Worm (Caenorhabditis elegans): ENCODE data around the gene F31D5.1.

The F31D5.1 gene

ce11 chrII:4237701-4238214 is 18.6 kb downstream of the F31D5.1 start, which contains the start of the genes fbxc-44 and C16A11.2 (continued):
- TF ChIP-seq mab-9 (GFP tag; IDR thresholded peaks at IDR 0.05) = no peak
- no peak for TF ChIP-seq ceh-90 (tag; optimal IDR thresholded peaks at IDR 0.05)
- TF ChIP-seq Y116A8C.19 (tag; optimal IDR thresholded peaks at IDR 0.05; ENCODE audit: borderline replicate concordance) = no peak
- TF ChIP-seq grh-1 (GFP tag; IDR thresholded peaks at IDR 0.05) = no peak
- no peak for TF ChIP-seq ceh-8 (GFP tag; optimal IDR thresholded peaks at IDR 0.05)
- TF ChIP-seq lir-3 (tag; optimal IDR thresholded peaks at IDR 0.05; ENCODE audit: poor library complexity) = no peak
- TF ChIP-seq efl-1 (optimal IDR thresholded peaks at IDR 0.05) = peak; percentile 31 to 59
- TF ChIP-seq efl-1 (GFP tag; optimal IDR thresholded peaks at IDR 0.05 in 1 of 2) = peak; percentile 20 to 94
- no peak for TF ChIP-seq ceh-63 (GFP tag; optimal IDR thresholded peaks at IDR 0.05)
- TF ChIP-seq ets-5 (GFP tag; IDR thresholded peaks at IDR 0.05) = no peak
- TF ChIP-seq snu-23 (GFP tag; optimal IDR thresholded peaks at IDR 0.05) = peak; percentile 56
- no peak for TF ChIP-seq jun-1 (tag; optimal IDR thresholded peaks at IDR 0.05)
- TF ChIP-seq egl-27 (tag; optimal IDR thresholded peaks at IDR 0.05) = no peak
- no peak for TF ChIP-seq nhr-12 (tag; optimal IDR thresholded peaks at IDR 0.05)
- TF ChIP-seq rnt-1 (tag; optimal IDR thresholded peaks at IDR 0.05) = no peak
- TF ChIP-seq ztf-11 (tag; optimal IDR thresholded peaks at IDR 0.05) = peak in 1 of 2 experiments; percentile 24
- no peak for TF ChIP-seq hlh-4 (tag; optimal IDR thresholded peaks at IDR 0.05)
- no peak for TF ChIP-seq mef-2 (tag; optimal IDR thresholded peaks at IDR 0.05)
- TF ChIP-seq unc-98 (GFP tag; IDR thresholded peaks at IDR 0.05) = no peak
- no peak for TF ChIP-seq unc-86 (tag; optimal IDR thresholded peaks at IDR 0.05)
- TF ChIP-seq lin-35 (GFP tag; optimal IDR thresholded peaks at IDR 0.05) = peak in 1 of 2 experiments; percentile 39
- no peak for TF ChIP-seq fkh-8 (tag; optimal IDR thresholded peaks at IDR 0.05)
- TF ChIP-seq C04F5.9 (tag; optimal IDR thresholded peaks at IDR 0.05) = no peak
- TF ChIP-seq nhr-20 (tag; optimal IDR thresholded peaks at IDR 0.05) = peak; percentile 34
- no peak for TF ChIP-seq fkh-10 (GFP tag; optimal IDR thresholded peaks at IDR 0.05)
- TF ChIP-seq hlh-17 (GFP tag; optimal IDR thresholded peaks at IDR 0.05; ENCODE audit: borderline replicate concordance) = no peak
- peak; percentile 33 for TF ChIP-seq C16A3.4 (tag; optimal IDR thresholded peaks at IDR 0.05)
- no peak for TF ChIP-seq lin-14 (GFP tag; optimal IDR thresholded peaks at IDR 0.05)
- no peak for TF ChIP-seq pag-3 (tag; optimal IDR thresholded peaks at IDR 0.05; ENCODE audit: borderline replicate concordance, insufficient read depth)
- TF ChIP-seq ztf-4 (tag; optimal IDR thresholded peaks at IDR 0.05) = no peak
- TF ChIP-seq vab-15 (tag; optimal IDR thresholded peaks at IDR 0.05) = no peak
- TF ChIP-seq irx-1 (tag; optimal IDR thresholded peaks at IDR 0.05) = no peak
- peak; percentile 30 for TF ChIP-seq egl-13 (tag; optimal IDR thresholded peaks at IDR 0.05)
- no peak for TF ChIP-seq pqm-1 (tag; optimal IDR thresholded peaks at IDR 0.05)
- no peak for TF ChIP-seq nhr-84 (tag; optimal IDR thresholded peaks at IDR 0.05)
- TF ChIP-seq C34B4.2 (tag; optimal IDR thresholded peaks at IDR 0.05) = no peak
- TF ChIP-seq lin-39 (tag; optimal IDR thresholded peaks at IDR 0.05) = no peak
- TF ChIP-seq nhr-47 (tag; optimal IDR thresholded peaks at IDR 0.05) = no peak
- no peak for TF ChIP-seq fkh-4 (tag; optimal IDR thresholded peaks at IDR 0.05; ENCODE audit: borderline replicate concordance)
- TF ChIP-seq snpc-4 (tag; optimal IDR thresholded peaks at IDR 0.05) = peak; percentile 41
- TF ChIP-seq sup-37 (GFP tag; optimal IDR thresholded peaks at IDR 0.05) = no peak
- no peak for TF ChIP-seq elt-3 (tag; optimal IDR thresholded peaks at IDR 0.05)
- no peak for TF ChIP-seq blmp-1 (tag; optimal IDR thresholded peaks at IDR 0.05)
- TF ChIP-seq sox-4 (tag; optimal IDR thresholded peaks at IDR 0.05) = no peak
- no peak for TF ChIP-seq fos-1 (tag; optimal IDR thresholded peaks at IDR 0.05)
- no peak for TF ChIP-seq ces-1 (GFP tag; optimal IDR thresholded peaks at IDR 0.05)
- TF ChIP-seq lin-15B (tag; optimal IDR thresholded peaks at IDR 0.05) = no peak
- TF ChIP-seq ceh-82 (tag; optimal IDR thresholded peaks at IDR 0.05) = peak in 2 of 3 experiments; percentile 11 to 13
- peak; percentile 46 for TF ChIP-seq nhr-90 (tag; optimal IDR thresholded peaks at IDR 0.05; ENCODE audit: poor library complexity)
- TF ChIP-seq mdl-1 (tag; optimal IDR thresholded peaks at IDR 0.05) = no peak
- no peak for TF ChIP-seq aha-1 (tag; optimal IDR thresholded peaks at IDR 0.05)
- TF ChIP-seq skn-1 (tag; optimal IDR thresholded peaks at IDR 0.05) = peak; percentile 31
- peak; percentile 32 for TF ChIP-seq F16B12.6 (tag; optimal IDR thresholded peaks at IDR 0.05)

Data from whole organism, L1 larva.